Worm (Caenorhabditis elegans) whole organism, L2 larva: ENCODE results near the gene gck-2.

Experiments used
- Y55F3AM.14 ChIP-seq: fragments of 200-800 bp; sonication (Bioruptor generic); optimal IDR thresholded peaks from 2 replicates; lab custom pipeline; 2018; ENCODE audit warnings: mild to moderate bottlenecking, missing genetic modification characterization, missing compliant biosample characterization
- aly-2 ChIP-seq: fragments of 150-350 bp; optimal IDR thresholded peaks from 2 replicates; lab custom pipeline; 2014; ENCODE audit warnings: missing biosample characterization, missing genetic modification characterization
- ceh-16 ChIP-seq: fragments of 150-350 bp; optimal IDR thresholded peaks from 2 replicates; lab custom pipeline; 2014; ENCODE audit warnings: missing biosample characterization, missing genetic modification characterization
- crh-2 ChIP-seq: sonication (generic microtip); optimal IDR thresholded peaks from 2 replicates; lab custom pipeline; 2017; ENCODE audit warnings: missing biosample characterization, missing genetic modification characterization
- dmd-4 ChIP-seq: sonication (generic microtip); optimal IDR thresholded peaks from 2 replicates; lab custom pipeline; 2017; ENCODE audit warnings: missing biosample characterization, missing genetic modification characterization
- egl-27 ChIP-seq: sonication (generic microtip); optimal IDR thresholded peaks from 3 replicates; lab custom pipeline; 2017; ENCODE audit warnings: missing biosample characterization, missing genetic modification reagents, missing genetic modification characterization
- elt-1 ChIP-seq: fragments of 150-350 bp; optimal IDR thresholded peaks from 2 replicates; lab custom pipeline; 2014; ENCODE audit warnings: missing biosample characterization, missing genetic modification characterization
- elt-3 ChIP-seq: sonication (generic microtip); optimal IDR thresholded peaks from 2 replicates; lab custom pipeline; 2017; ENCODE audit warnings: missing biosample characterization, missing genetic modification characterization
- fos-1 ChIP-seq: fragments of 150-350 bp; optimal IDR thresholded peaks from 2 replicates; lab custom pipeline; 2014; ENCODE audit warnings: missing biosample characterization, missing genetic modification characterization
- gmeb-1 ChIP-seq: fragments of 150-350 bp; optimal IDR thresholded peaks from 2 replicates; lab custom pipeline; 2014; ENCODE audit warnings: missing biosample characterization, missing genetic modification characterization
- lin-39 ChIP-seq: fragments of 150-350 bp; optimal IDR thresholded peaks from 2 replicates; lab custom pipeline; 2014; ENCODE audit warnings: missing biosample characterization, missing genetic modification reagents, missing genetic modification characterization
- lsy-2 ChIP-seq, 2 experiments: fragments of 150-350 bp in 1 of 2; sonication (generic microtip) in 1 of 2; optimal IDR thresholded peaks; 2 replicates each; lab custom pipeline; 2014 to 2017; ENCODE audit warnings: missing biosample characterization in 2 of 2, missing genetic modification characterization in 2 of 2
- mab-5 ChIP-seq: fragments of 150-350 bp; optimal IDR thresholded peaks from 2 replicates; lab custom pipeline; 2014; ENCODE audit warnings: missing biosample characterization, missing genetic modification characterization
- nhr-11 ChIP-seq: fragments of 150-350 bp; optimal IDR thresholded peaks from 2 replicates; lab custom pipeline; 2014; ENCODE audit warnings: missing biosample characterization, missing genetic modification characterization
- nhr-12 ChIP-seq: fragments of 150-350 bp; optimal IDR thresholded peaks from 2 replicates; lab custom pipeline; 2014; ENCODE audit warnings: missing biosample characterization, missing genetic modification characterization
- nhr-129 ChIP-seq: fragments of 150-350 bp; optimal IDR thresholded peaks from 2 replicates; lab custom pipeline; 2014; ENCODE audit warnings: missing biosample characterization, missing genetic modification characterization
- nhr-23 ChIP-seq: fragments of 150-350 bp; optimal IDR thresholded peaks from 2 replicates; lab custom pipeline; 2014; ENCODE audit warnings: missing biosample characterization, missing genetic modification reagents, missing genetic modification characterization
- nhr-237 ChIP-seq: fragments of 150-350 bp; optimal IDR thresholded peaks from 2 replicates; lab custom pipeline; 2014; ENCODE audit warnings: missing biosample characterization, missing genetic modification characterization
- nhr-25 ChIP-seq: fragments of 150-350 bp; sonication (generic microtip); optimal IDR thresholded peaks from 3 replicates; lab custom pipeline; 2014; ENCODE audit warnings: missing biosample characterization, missing genetic modification characterization
- nhr-6 ChIP-seq: fragments of 150-350 bp; optimal IDR thresholded peaks from 2 replicates; lab custom pipeline; 2014; ENCODE audit warnings: missing biosample characterization, missing genetic modification characterization
- peb-1 ChIP-seq: fragments of 150-350 bp; optimal IDR thresholded peaks from 2 replicates; lab custom pipeline; 2014; ENCODE audit warnings: missing biosample characterization, missing genetic modification characterization
- sem-4 ChIP-seq: fragments of 150-350 bp; optimal IDR thresholded peaks from 2 replicates; lab custom pipeline; 2014; ENCODE audit warnings: missing biosample characterization, missing genetic modification reagents, missing genetic modification characterization
- sma-3 ChIP-seq: sonication (generic microtip); optimal IDR thresholded peaks from 2 replicates; lab custom pipeline; 2016; ENCODE audit warnings: missing genetic modification reagents, missing genetic modification characterization, missing compliant biosample characterization
- sma-9 ChIP-seq, 2 experiments: fragments of 150-350 bp in 1 of 2; sonication (generic microtip) in 1 of 2; optimal IDR thresholded peaks; 2 replicates each; lab custom pipeline; 2014 to 2016; ENCODE audit warnings: missing genetic modification characterization in 2 of 2, mild to moderate bottlenecking in 1 of 2, missing biosample characterization in 1 of 2, missing compliant biosample characterization in 1 of 2, missing genetic modification reagents in 1 of 2, moderate library complexity in 1 of 2
- snpc-4 ChIP-seq: fragments of 150-350 bp; optimal IDR thresholded peaks from 2 replicates; lab custom pipeline; 2014; ENCODE audit warnings: missing biosample characterization, missing genetic modification characterization
- unc-39 ChIP-seq: fragments of 150-350 bp; optimal IDR thresholded peaks from 2 replicates; lab custom pipeline; 2014; ENCODE audit warnings: missing biosample characterization, missing genetic modification characterization
- unc-55 ChIP-seq: fragments of 150-350 bp; sonication (generic microtip); optimal IDR thresholded peaks from 3 replicates; lab custom pipeline; 2014; ENCODE audit warnings: missing biosample characterization, missing genetic modification reagents, missing genetic modification characterization
- unc-62 ChIP-seq: fragments of 150-350 bp; optimal IDR thresholded peaks from 2 replicates; lab custom pipeline; 2014; ENCODE audit warnings: missing biosample characterization, missing genetic modification reagents, missing genetic modification characterization
- zag-1 ChIP-seq: fragments of 150-350 bp; optimal IDR thresholded peaks from 2 replicates; lab custom pipeline; 2014; ENCODE audit warnings: missing biosample characterization, missing genetic modification characterization
- ztf-1 ChIP-seq: fragments of 200-800 bp; sonication (Bioruptor generic); conservative IDR thresholded peaks from 2 replicates; pipeline ENCODE4 v1.3.6; 2022; ENCODE audit warnings: missing genetic modification characterization, missing compliant biosample characterization
- ztf-11 ChIP-seq: sonication (generic microtip); optimal IDR thresholded peaks from 2 replicates; lab custom pipeline; 2017; ENCODE audit warnings: missing biosample characterization, missing genetic modification characterization
- ztf-4 ChIP-seq: fragments of 150-350 bp; optimal IDR thresholded peaks from 2 replicates; lab custom pipeline; 2014; ENCODE audit warnings: missing biosample characterization, missing genetic modification characterization

gck-2 gene

DNA sequence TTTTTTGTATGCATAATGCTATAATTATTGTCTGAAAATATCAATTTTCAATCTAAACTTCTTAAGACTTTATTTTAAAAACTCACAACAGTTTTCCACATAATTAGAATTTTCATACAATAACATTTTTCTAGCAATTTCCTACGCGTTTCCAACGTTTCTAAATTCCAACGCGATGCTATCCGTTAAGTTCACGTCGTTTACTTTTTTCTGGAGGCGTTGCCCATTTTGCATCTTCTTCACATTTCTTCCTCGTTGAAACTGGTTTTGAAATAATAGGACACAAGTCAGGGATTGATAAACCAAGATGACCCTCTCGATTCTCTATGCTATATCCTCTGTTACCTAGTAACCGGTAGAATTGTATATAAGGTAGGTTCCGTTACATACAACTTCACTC lies 42.8 kb upstream of the gck-2 start, which contains the start of the genes T15B7.14 and col-143:
Gene T15B7.14, minus strand, starts transcription at position 101 of the 400 bp plus-strand sequence.
Gene col-143, plus strand, starts transcription at position 394 of the 400 bp plus-strand sequence.
- no peak for TF ChIP-seq ztf-4 (tag; lab: Kevin White, UChicago)

- no peak for TF ChIP-seq aly-2 (tag; lab: Kevin White, UChicago)
- TF ChIP-seq nhr-25 (tag; lab: Kevin White, UChicago) = no peak
- TF ChIP-seq sma-9 (GFP tag; optimal IDR thresholded peaks at IDR 0.05; lab: Kevin White, UChicago) = no peak
- TF ChIP-seq sma-9 (tag; optimal IDR thresholded peaks at IDR 0.05; lab: Kevin White, UChicago) = no peak
- TF ChIP-seq nhr-6 = no peak
- no peak for TF ChIP-seq lin-39
- no peak for TF ChIP-seq unc-39 (tag; lab: Kevin White, UChicago)
- TF ChIP-seq fos-1 (tag; lab: Kevin White, UChicago) = no peak
- TF ChIP-seq, all 48 proteins: peak for 0
Observed at ce11 chrV:6831539-6831938, 39.1 kb upstream of the gck-2 start.

DNA sequence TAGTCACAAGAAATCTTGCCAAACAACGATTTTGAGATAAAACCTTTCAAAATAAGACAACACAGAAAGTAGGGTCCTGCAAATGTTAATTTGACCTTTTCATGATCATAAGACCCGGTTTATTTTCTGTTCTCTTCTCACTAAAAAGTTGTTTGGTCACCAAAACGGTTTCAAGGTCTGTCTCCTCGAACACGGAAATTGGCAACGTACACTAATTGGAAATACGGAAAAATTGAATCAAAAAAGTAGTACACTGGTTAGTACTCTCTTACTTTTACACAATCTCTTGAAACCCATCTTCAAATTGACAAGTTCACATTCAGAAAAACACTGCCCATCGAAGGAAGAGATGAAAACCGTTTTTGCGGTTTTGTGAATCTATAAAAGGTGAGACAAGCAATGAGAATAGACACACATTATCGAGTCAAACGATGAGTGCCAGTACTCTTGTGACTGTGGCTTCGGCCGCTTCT lies 38.3 kb upstream of the gck-2 start, which contains the start of gene col-142:
Gene col-142, plus strand, starts transcription at position 423 of the 473 bp plus-strand sequence.
- TF ChIP-seq ztf-1 (GFP tag; lab: Robert Waterston, UW) (no peak), unc-62 (GFP tag; lab: Kevin White, UChicago) (no peak), aly-2 (tag; lab: Kevin White, UChicago) (no peak), sma-3 (peak; percentile 8), peb-1 (tag; lab: Kevin White, UChicago) (no peak)

- TF ChIP-seq sem-4 (tag; lab: Kevin White, UChicago) = no peak
- no peak for TF ChIP-seq gmeb-1 (tag; lab: Kevin White, UChicago)
- TF ChIP-seq, all 48 proteins: peak for 0
Observed at ce11 chrV:6830075-6830474, 37.6 kb upstream of the gck-2 start.

- TF ChIP-seq unc-39 (tag; lab: Kevin White, UChicago) (no peak), elt-1 (no peak), zag-1 (tag; lab: Kevin White, UChicago) (no peak), nhr-129 (no peak), ceh-16 (tag; lab: Kevin White, UChicago) (no peak), nhr-23 (tag; lab: Kevin White, UChicago) (no peak), elt-3 (tag; lab: Kevin White, UChicago) (no peak), dmd-4 (tag; lab: Kevin White, UChicago) (no peak), nhr-6 (no peak), fos-1 (tag; lab: Kevin White, UChicago) (no peak), mab-5 (tag; lab: Kevin White, UChicago) (no peak), lsy-2 (tag; optimal IDR thresholded peaks at IDR 0.05; lab: Kevin White, UChicago) (no peak), unc-55 (GFP tag; lab: Kevin White, UChicago) (no peak), nhr-12 (tag; lab: Kevin White, UChicago) (no peak), aly-2 (tag; lab: Kevin White, UChicago) (no peak), snpc-4 (tag; lab: Kevin White, UChicago) (no peak), nhr-11 (tag; lab: Kevin White, UChicago) (no peak), sma-3 (no peak), egl-27 (tag; lab: Kevin White, UChicago) (no peak), lin-39 (no peak)
- TF ChIP-seq, all 48 proteins: peak for 0
Observed at ce11 chrV:6829404-6829803, 36.9 kb upstream of the gck-2 start, which contains the start of gene col-141. TSS of gene col-141 (plus strand) at chrV:6829704.

- TF ChIP-seq ztf-11 (tag; lab: Kevin White, UChicago) = no peak
- TF ChIP-seq nhr-6 = no peak
- TF ChIP-seq fos-1 (tag; lab: Kevin White, UChicago) = no peak
- no peak for TF ChIP-seq egl-27 (tag; lab: Kevin White, UChicago)
- no peak for TF ChIP-seq ztf-4 (tag; lab: Kevin White, UChicago)
- TF ChIP-seq gmeb-1 (tag; lab: Kevin White, UChicago) = no peak
Observed at ce11 chrV:6828786-6829185, 36.3 kb upstream of the gck-2 start, which contains the start of gene dmsr-15. TSS of gene dmsr-15 (minus strand) at chrV:6828886.

- TF ChIP-seq Y55F3AM.14 (no peak), crh-2 (tag; lab: Kevin White, UChicago) (peak; percentile 47), nhr-237 (no peak), sma-9 (GFP tag; optimal IDR thresholded peaks at IDR 0.05; lab: Kevin White, UChicago) (peak; percentile 68), sma-9 (tag; optimal IDR thresholded peaks at IDR 0.05; lab: Kevin White, UChicago) (no peak), egl-27 (tag; lab: Kevin White, UChicago) (no peak), fos-1 (tag; lab: Kevin White, UChicago) (peak; percentile 97)
Observed at ce11 chrV:6823432-6823831, 31.0 kb upstream of the gck-2 start.
